Worm (Caenorhabditis elegans) whole organism, L3 larva: ENCODE data around the gene H38K22.6.
A peak's percentile ranks its signal among the peaks of the same experiment; 100 is the strongest.

Source experiments
- R02D3.7 ChIP-seq: fragments of 150-350 bp; optimal IDR thresholded peaks from 2 replicates; lab custom pipeline; 2014; ENCODE audit warnings: missing biosample characterization, missing genetic modification characterization
- ZK546.5 ChIP-seq: sonication (generic microtip); optimal IDR thresholded peaks from 2 replicates; lab custom pipeline; 2017; ENCODE audit warnings: missing biosample characterization, missing genetic modification characterization
- aly-2 ChIP-seq: fragments of 150-350 bp; optimal IDR thresholded peaks from 2 replicates; lab custom pipeline; 2014; ENCODE audit warnings: missing biosample characterization, missing genetic modification characterization
- ama-1 ChIP-seq: fragments of 150-350 bp; optimal IDR thresholded peaks from 2 replicates; lab custom pipeline; 2018
- ceh-16 ChIP-seq: sonication (generic microtip); optimal IDR thresholded peaks from 2 replicates; lab custom pipeline; 2017; ENCODE audit warnings: missing biosample characterization, missing genetic modification characterization
- ceh-28 ChIP-seq: fragments of 150-350 bp; optimal IDR thresholded peaks from 2 replicates; lab custom pipeline; 2014; ENCODE audit warnings: missing biosample characterization, missing genetic modification reagents, missing genetic modification characterization
- ceh-9 ChIP-seq: sonication (generic microtip); optimal IDR thresholded peaks from 2 replicates; lab custom pipeline; 2018; ENCODE audit warnings: missing biosample characterization, missing genetic modification characterization
- daf-12 ChIP-seq: fragments of 150-350 bp; optimal IDR thresholded peaks from 2 replicates; lab custom pipeline; 2014; ENCODE audit warnings: missing biosample characterization, missing genetic modification reagents, missing genetic modification characterization
- egl-27 ChIP-seq: sonication (generic microtip); optimal IDR thresholded peaks from 4 replicates; lab custom pipeline; 2017; ENCODE audit warnings: missing biosample characterization, missing genetic modification reagents, missing genetic modification characterization
- egl-5 ChIP-seq: fragments of 150-350 bp; optimal IDR thresholded peaks from 2 replicates; lab custom pipeline; 2017; ENCODE audit warnings: missing biosample characterization, missing genetic modification reagents, missing genetic modification characterization, inconsistent platforms
- elt-1 ChIP-seq: fragments of 150-350 bp; optimal IDR thresholded peaks from 2 replicates; lab custom pipeline; 2014; ENCODE audit warnings: missing biosample characterization, missing genetic modification characterization
- elt-2 ChIP-seq: sonication (generic microtip); optimal IDR thresholded peaks from 2 replicates; lab custom pipeline; 2016; ENCODE audit warnings: missing genetic modification reagents, mild to moderate bottlenecking, missing genetic modification characterization, missing compliant biosample characterization
- elt-3 ChIP-seq, 3 experiments: fragments of 150-350 bp in 1 of 3; sonication (generic microtip) in 2 of 3; optimal IDR thresholded peaks; 2 replicates in 2 of 3; 4 replicates in 1 of 3; lab custom pipeline; 2014 to 2017; ENCODE audit warnings: missing biosample characterization in 3 of 3, missing genetic modification characterization in 3 of 3
- eor-1 ChIP-seq, 2 experiments: fragments of 150-350 bp; optimal IDR thresholded peaks; 2 replicates each; lab custom pipeline; 2014 to 2018; ENCODE audit warnings: missing biosample characterization in 2 of 2, missing genetic modification characterization in 2 of 2
- fkh-10 ChIP-seq: sonication (generic microtip); optimal IDR thresholded peaks from 2 replicates; lab custom pipeline; 2017; ENCODE audit warnings: missing biosample characterization, missing genetic modification reagents, missing genetic modification characterization
- fkh-2 ChIP-seq: fragments of 150-350 bp; optimal IDR thresholded peaks from 2 replicates; lab custom pipeline; 2014; ENCODE audit warnings: missing biosample characterization, missing genetic modification reagents, missing genetic modification characterization
- fos-1 ChIP-seq: fragments of 150-350 bp; optimal IDR thresholded peaks from 2 replicates; lab custom pipeline; 2014; ENCODE audit warnings: missing biosample characterization, missing genetic modification characterization
- hmg-11 ChIP-seq: sonication (generic microtip); optimal IDR thresholded peaks from 2 replicates; lab custom pipeline; 2016; ENCODE audit warnings: missing genetic modification characterization, missing compliant biosample characterization
- lin-15B ChIP-seq: fragments of 150-350 bp; optimal IDR thresholded peaks from 2 replicates; lab custom pipeline; 2014; ENCODE audit warnings: missing biosample characterization, missing genetic modification characterization
- lin-39 ChIP-seq: fragments of 150-350 bp; optimal IDR thresholded peaks from 2 replicates; lab custom pipeline; 2018; ENCODE audit warnings: missing biosample characterization, missing genetic modification reagents, missing genetic modification characterization
- lsy-12 ChIP-seq: sonication (generic microtip); optimal IDR thresholded peaks from 2 replicates; lab custom pipeline; 2016; ENCODE audit warnings: mild to moderate bottlenecking, missing genetic modification characterization, missing compliant biosample characterization
- mml-1 ChIP-seq: fragments of 150-350 bp; sonication (generic microtip); optimal IDR thresholded peaks from 3 replicates; lab custom pipeline; 2014; ENCODE audit warnings: missing biosample characterization, missing genetic modification characterization
- nfya-1 ChIP-seq: sonication (generic microtip); optimal IDR thresholded peaks from 2 replicates; lab custom pipeline; 2017; ENCODE audit warnings: missing genetic modification characterization, mild to moderate bottlenecking, missing compliant biosample characterization, antibody characterized with exemption, moderate library complexity; ENCODE audit not compliant: insufficient read depth
- nhr-11 ChIP-seq: fragments of 150-350 bp; optimal IDR thresholded peaks from 2 replicates; lab custom pipeline; 2014; ENCODE audit warnings: missing biosample characterization, missing genetic modification characterization
- nhr-23 ChIP-seq: fragments of 150-350 bp; optimal IDR thresholded peaks from 2 replicates; lab custom pipeline; 2014; ENCODE audit warnings: missing biosample characterization, missing genetic modification reagents, missing genetic modification characterization
- nhr-25 ChIP-seq: sonication (generic microtip); optimal IDR thresholded peaks from 2 replicates; lab custom pipeline; 2017; ENCODE audit warnings: missing biosample characterization, missing genetic modification characterization
- nhr-43 ChIP-seq: sonication (generic microtip); optimal IDR thresholded peaks from 2 replicates; lab custom pipeline; 2016; ENCODE audit warnings: mild to moderate bottlenecking, missing genetic modification characterization, missing compliant biosample characterization; ENCODE audit not compliant: poor library complexity, severe bottlenecking
- nhr-67 ChIP-seq: fragments of 150-350 bp; optimal IDR thresholded peaks from 2 replicates; lab custom pipeline; 2014; ENCODE audit warnings: missing biosample characterization, missing genetic modification characterization
- pha-4 ChIP-seq: fragments of 150-350 bp; optimal IDR thresholded peaks from 2 replicates; lab custom pipeline; 2014; ENCODE audit warnings: missing biosample characterization, missing genetic modification reagents, missing genetic modification characterization
- sea-2 ChIP-seq: fragments of 150-350 bp; sonication (generic microtip); optimal IDR thresholded peaks from 4 replicates; lab custom pipeline; 2014; ENCODE audit warnings: missing biosample characterization, missing genetic modification reagents, missing genetic modification characterization
- snpc-4 ChIP-seq: fragments of 150-350 bp; optimal IDR thresholded peaks from 2 replicates; lab custom pipeline; 2014; ENCODE audit warnings: missing biosample characterization, missing genetic modification characterization
- unc-39 ChIP-seq: sonication (generic microtip); optimal IDR thresholded peaks from 4 replicates; lab custom pipeline; 2017; ENCODE audit warnings: missing biosample characterization, missing genetic modification characterization
- unc-62 ChIP-seq: fragments of 150-350 bp; sonication (generic microtip); optimal IDR thresholded peaks from 4 replicates; lab custom pipeline; 2014; ENCODE audit warnings: missing biosample characterization, missing genetic modification reagents, missing genetic modification characterization
- zag-1 ChIP-seq: fragments of 150-350 bp; optimal IDR thresholded peaks from 2 replicates; lab custom pipeline; 2014; ENCODE audit warnings: missing biosample characterization, missing genetic modification characterization

Gene H38K22.6

DNA sequence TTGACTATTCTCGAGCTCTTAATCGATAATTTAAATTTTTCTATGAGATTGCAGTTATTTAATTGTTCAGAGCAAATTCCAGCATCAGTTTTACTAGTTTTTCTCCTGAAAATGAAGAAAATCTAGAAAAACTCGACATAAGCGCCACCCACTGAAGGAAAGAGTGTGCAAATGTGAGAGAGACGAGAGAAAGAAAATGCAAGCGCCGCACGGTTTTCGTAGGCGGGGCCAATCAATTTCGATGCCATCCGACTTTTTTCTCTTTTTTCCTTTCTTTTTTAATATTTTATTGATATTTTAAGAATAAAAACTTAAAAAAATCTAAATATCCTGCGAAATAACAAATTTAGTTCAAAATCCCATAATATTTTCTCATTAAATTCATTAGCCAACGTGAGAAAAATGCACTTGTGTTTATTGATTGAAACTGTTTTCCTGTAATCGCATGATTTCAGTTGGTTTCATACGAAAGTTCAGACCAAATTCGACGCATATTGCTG, 12.4 kb downstream of the H38K22.6 start, which contains the start of gene cdk-12:
cdk-12 (plus strand) TSS at position 450 of the 500 bp plus-strand sequence.
- TF ChIP-seq hmg-11 (tag; lab: Kevin White, UChicago) (peak; percentile 34), ceh-16 (tag; lab: Kevin White, UChicago) (no peak), fos-1 (tag; lab: Kevin White, UChicago) (no peak), nhr-43 (tag; lab: Kevin White, UChicago) (no peak), egl-27 (no peak), lin-15B (tag; lab: Kevin White, UChicago) (peak; percentile 36), pha-4 (tag; lab: Kevin White, UChicago) (peak; percentile 49), nfya-1 (tag; lab: Kevin White, UChicago) (peak; percentile 81), ceh-9 (no peak), fkh-2 (tag; lab: Kevin White, UChicago) (no peak), nhr-23 (tag; lab: Kevin White, UChicago) (peak; percentile 16), snpc-4 (tag; lab: Kevin White, UChicago) (peak; percentile 63), ama-1 (lab: Kevin White, UChicago) (no peak), sea-2 (GFP tag; lab: Kevin White, UChicago) (no peak), nhr-67 (tag; lab: Kevin White, UChicago) (no peak), eor-1 (tag; optimal IDR thresholded peaks at IDR 0.05; lab: Kevin White, UChicago) (no peak), unc-39 (tag; lab: Kevin White, UChicago) (no peak), lin-39 (tag; lab: Kevin White, UChicago) (peak; percentile 35), ceh-28 (tag; lab: Kevin White, UChicago) (peak; percentile 22), elt-2 (tag; lab: Kevin White, UChicago) (peak; percentile 4), mml-1 (no peak)

DNA sequence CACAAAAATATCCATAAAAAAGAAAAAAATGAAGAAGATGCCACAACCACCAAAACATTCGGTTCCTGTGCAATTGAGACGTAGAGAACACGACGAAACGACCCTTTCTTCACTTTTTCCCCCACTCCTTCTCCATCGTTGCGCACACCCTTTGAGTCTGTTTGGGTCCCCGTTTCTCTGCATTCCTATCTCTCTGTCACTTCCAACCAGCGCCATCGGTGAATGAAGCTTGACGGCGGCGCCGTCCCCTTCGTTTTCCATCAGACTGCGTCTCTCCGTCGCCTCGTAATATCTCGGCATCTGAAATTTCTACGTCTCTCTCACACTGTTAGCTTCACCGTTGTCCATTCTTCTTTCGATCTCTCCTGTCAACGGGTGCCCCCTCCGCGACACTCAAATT, 15.4 kb downstream of the H38K22.6 start:
- TF ChIP-seq fkh-10 (GFP tag; lab: Kevin White, UChicago) (no peak), egl-5 (peak; percentile 40), eor-1 (tag; optimal IDR thresholded peaks at IDR 0.05; lab: Kevin White, UChicago) (no peak), elt-2 (tag; lab: Kevin White, UChicago) (no peak), R02D3.7 (no peak), mml-1 (no peak), daf-12 (tag; lab: Kevin White, UChicago) (no peak), elt-3 (tag; optimal IDR thresholded peaks at IDR 0.05; lab: Kevin White, UChicago) (no peak), sea-2 (GFP tag; lab: Kevin White, UChicago) (no peak), unc-62 (no peak), nhr-25 (peak; percentile 29), fos-1 (tag; lab: Kevin White, UChicago) (no peak), snpc-4 (tag; lab: Kevin White, UChicago) (peak; percentile 10), lin-15B (tag; lab: Kevin White, UChicago) (peak; percentile 13), aly-2 (no peak), nfya-1 (tag; lab: Kevin White, UChicago) (peak; percentile 81), lsy-12 (tag; lab: Kevin White, UChicago) (no peak), hmg-11 (tag; lab: Kevin White, UChicago) (peak; percentile 93), lin-39 (tag; lab: Kevin White, UChicago) (peak; percentile 48), ceh-28 (tag; lab: Kevin White, UChicago) (no peak), pha-4 (tag; lab: Kevin White, UChicago) (no peak), zag-1 (tag; lab: Kevin White, UChicago) (no peak), ZK546.5 (tag; lab: Kevin White, UChicago) (no peak)
- TF ChIP-seq, all 47 proteins: peak for 7

DNA sequence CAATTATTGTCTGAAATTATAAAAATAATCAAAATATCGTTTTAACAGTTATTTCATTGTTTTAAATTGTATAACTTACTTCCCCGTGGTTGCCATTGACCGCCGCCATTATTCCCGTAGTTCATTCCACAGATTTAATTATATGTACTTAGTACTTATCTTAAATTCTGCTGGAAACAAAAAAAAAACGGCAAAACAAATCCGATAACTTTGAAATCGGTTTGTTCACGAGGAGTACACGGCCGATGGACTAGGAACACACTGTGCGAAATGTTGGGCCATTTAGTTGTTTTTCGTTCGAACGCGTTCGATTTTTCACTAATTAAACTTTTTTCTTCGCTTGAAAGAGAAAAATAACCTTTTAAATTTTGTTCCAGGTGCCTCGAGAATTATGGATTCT, 22.9 kb downstream of the H38K22.6 start, which contains the start of the genes B0285.3 and lcmt-1:
B0285.3 (minus strand) TSS at position 267 of the 400 bp plus-strand sequence.
lcmt-1 (plus strand) TSS at position 377 of the 400 bp plus-strand sequence.
- TF ChIP-seq pha-4 (tag; lab: Kevin White, UChicago) (peak; percentile 42), nhr-11 (tag; lab: Kevin White, UChicago) (no peak), nhr-25 (peak; percentile 28), fkh-10 (GFP tag; lab: Kevin White, UChicago) (no peak), elt-1 (tag; lab: Kevin White, UChicago) (no peak), ceh-28 (tag; lab: Kevin White, UChicago) (no peak), nfya-1 (tag; lab: Kevin White, UChicago) (peak; percentile 52), nhr-67 (tag; lab: Kevin White, UChicago) (no peak), nhr-43 (tag; lab: Kevin White, UChicago) (peak; percentile 40), nhr-23 (tag; lab: Kevin White, UChicago) (peak; percentile 61), lin-15B (tag; lab: Kevin White, UChicago) (peak; percentile 68), daf-12 (tag; lab: Kevin White, UChicago) (no peak), elt-2 (tag; lab: Kevin White, UChicago) (peak; percentile 11), snpc-4 (tag; lab: Kevin White, UChicago) (no peak)
